Worm (Caenorhabditis elegans) whole organism, L2 larva: ENCODE data around the gene dnbp-1.

ENCODE experiments used
- ceh-82 ChIP-seq: fragments of 150-350 bp; optimal IDR thresholded peaks from 2 replicates; lab custom pipeline; 2014; ENCODE audit warnings: missing biosample characterization, missing genetic modification characterization
- egl-27 ChIP-seq: sonication (generic microtip); optimal IDR thresholded peaks from 3 replicates; lab custom pipeline; 2017; ENCODE audit warnings: missing biosample characterization, missing genetic modification reagents, missing genetic modification characterization
- elt-3 ChIP-seq: sonication (generic microtip); optimal IDR thresholded peaks from 2 replicates; lab custom pipeline; 2017; ENCODE audit warnings: missing biosample characterization, missing genetic modification characterization
- nhr-11 ChIP-seq: fragments of 150-350 bp; optimal IDR thresholded peaks from 2 replicates; lab custom pipeline; 2014; ENCODE audit warnings: missing biosample characterization, missing genetic modification characterization
- nhr-237 ChIP-seq: fragments of 150-350 bp; optimal IDR thresholded peaks from 2 replicates; lab custom pipeline; 2014; ENCODE audit warnings: missing biosample characterization, missing genetic modification characterization
- snpc-4 ChIP-seq: fragments of 150-350 bp; optimal IDR thresholded peaks from 2 replicates; lab custom pipeline; 2014; ENCODE audit warnings: missing biosample characterization, missing genetic modification characterization
- zag-1 ChIP-seq: fragments of 150-350 bp; optimal IDR thresholded peaks from 2 replicates; lab custom pipeline; 2014; ENCODE audit warnings: missing biosample characterization, missing genetic modification characterization

DNA sequence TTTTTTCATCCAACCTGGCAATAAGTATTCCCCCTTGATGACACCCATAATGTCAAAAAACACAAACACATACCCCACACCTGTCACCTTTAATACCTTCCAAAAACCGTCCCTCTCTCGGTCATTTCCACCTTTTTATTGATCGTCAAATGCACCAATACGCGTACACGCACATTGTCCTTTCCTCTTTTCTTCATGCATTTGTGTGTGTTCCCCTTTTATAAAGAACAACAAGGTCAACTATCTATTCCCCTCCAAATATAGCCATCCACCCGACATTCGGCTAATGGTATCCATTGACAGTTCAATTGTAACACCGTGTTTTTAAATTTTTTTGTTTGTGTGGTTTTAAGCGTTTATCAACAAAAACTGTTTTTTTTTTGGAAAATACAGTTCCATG lies 34.5 kb downstream of the dnbp-1 start:
- TF ChIP-seq elt-3 (tag; lab: Kevin White, UChicago): no peak
- TF ChIP-seq egl-27 (tag; lab: Kevin White, UChicago): no peak
- TF ChIP-seq nhr-237 (tag; lab: Kevin White, UChicago): no peak
- no peak for TF ChIP-seq zag-1
- no peak for TF ChIP-seq snpc-4 (tag; lab: Kevin White, UChicago)
- no peak for TF ChIP-seq nhr-11 (tag; lab: Kevin White, UChicago)
- no peak for TF ChIP-seq ceh-82 (tag; lab: Kevin White, UChicago)
